Fruit fly (Drosophila melanogaster): ENCODE data around the gene snRNP-U1-70K.
A peak's percentile ranks its signal among the peaks of the same experiment; 100 is the strongest.

snRNP-U1-70K gene

DNA sequence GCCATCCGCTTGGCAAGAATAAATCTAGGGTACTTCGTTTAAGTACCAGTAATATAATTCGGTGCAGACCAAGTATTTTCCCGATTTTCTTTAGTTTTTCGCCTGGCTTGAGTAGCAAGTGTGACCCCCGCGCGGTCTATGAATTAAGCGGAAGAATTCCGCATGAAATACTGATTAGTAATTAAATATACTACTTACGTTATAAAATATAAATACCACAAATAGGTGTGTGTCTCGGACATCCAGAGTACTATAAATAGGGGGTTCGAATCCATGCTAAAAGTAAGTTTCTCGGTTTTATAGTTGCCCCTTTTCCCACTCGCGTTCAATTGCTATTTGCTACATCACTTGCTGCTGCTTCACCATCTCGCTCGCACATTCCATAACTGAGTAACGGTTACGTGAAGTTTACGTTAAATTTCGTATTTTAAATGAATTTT, at the start of gene snRNP-U1-70K:
Gene snRNP-U1-70K (minus strand): TSS at position 141 of the 440 bp plus-strand sequence.
- TF ChIP-seq ttk (optimal IDR thresholded peaks at IDR 0.05) = no peak
- no peak for TF ChIP-seq Myc (optimal IDR thresholded peaks at IDR 0.05)
- TF ChIP-seq insv (optimal IDR thresholded peaks at IDR 0.05) = no peak
- TF ChIP-seq psq (optimal IDR thresholded peaks at IDR 0.05) = no peak
- TF ChIP-seq h (optimal IDR thresholded peaks at IDR 0.05) = no peak
- TF ChIP-seq Sin3A (optimal IDR thresholded peaks at IDR 0.05) = no peak

DNA sequence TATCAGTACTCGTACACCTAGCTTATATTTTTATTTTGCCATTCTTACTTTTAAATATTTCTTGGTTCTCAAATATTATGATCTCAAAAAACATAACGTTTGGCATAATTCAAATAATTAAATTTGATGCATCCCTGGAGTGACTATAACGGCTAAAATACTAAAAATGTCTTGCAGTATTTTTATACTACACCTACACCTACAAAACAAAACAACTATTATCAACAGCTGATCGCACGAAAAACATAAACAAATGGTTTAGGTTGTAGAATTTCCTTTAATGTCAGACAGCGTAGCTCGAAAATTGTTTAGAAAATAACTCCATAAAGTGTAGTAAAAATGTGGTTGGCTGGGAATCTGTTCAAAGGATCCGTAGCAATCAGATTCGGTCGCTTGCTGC, 41.6 kb upstream of the snRNP-U1-70K start, which contains the start of gene CG43322:
Gene CG43322 (plus strand): TSS at position 240 of the 400 bp plus-strand sequence.
- TF ChIP-seq h (optimal IDR thresholded peaks at IDR 0.05) (no peak), psq (optimal IDR thresholded peaks at IDR 0.05) (no peak), Myc (optimal IDR thresholded peaks at IDR 0.05) (no peak), insv (optimal IDR thresholded peaks at IDR 0.05) (no peak), ttk (optimal IDR thresholded peaks at IDR 0.05) (no peak), Sin3A (optimal IDR thresholded peaks at IDR 0.05) (no peak)

- TF ChIP-seq h (optimal IDR thresholded peaks at IDR 0.05) (no peak), Myc (optimal IDR thresholded peaks at IDR 0.05) (no peak), Sin3A (optimal IDR thresholded peaks at IDR 0.05) (no peak), ttk (optimal IDR thresholded peaks at IDR 0.05) (no peak), psq (optimal IDR thresholded peaks at IDR 0.05) (no peak), insv (optimal IDR thresholded peaks at IDR 0.05) (no peak)
Measured at dm6 chr2L:7011962-7012361, 40.4 kb upstream of the snRNP-U1-70K start, which contains the start of gene CG43321. Gene CG43321, plus strand, starts transcription at chr2L:7012262.

dm6 chr2L:7010513-7010912, 39.0 kb upstream of the snRNP-U1-70K start:
- TF ChIP-seq Sin3A (optimal IDR thresholded peaks at IDR 0.05) (no peak), h (optimal IDR thresholded peaks at IDR 0.05) (no peak), psq (optimal IDR thresholded peaks at IDR 0.05) (no peak), Myc (optimal IDR thresholded peaks at IDR 0.05) (no peak), insv (optimal IDR thresholded peaks at IDR 0.05) (no peak), ttk (optimal IDR thresholded peaks at IDR 0.05) (no peak)

DNA sequence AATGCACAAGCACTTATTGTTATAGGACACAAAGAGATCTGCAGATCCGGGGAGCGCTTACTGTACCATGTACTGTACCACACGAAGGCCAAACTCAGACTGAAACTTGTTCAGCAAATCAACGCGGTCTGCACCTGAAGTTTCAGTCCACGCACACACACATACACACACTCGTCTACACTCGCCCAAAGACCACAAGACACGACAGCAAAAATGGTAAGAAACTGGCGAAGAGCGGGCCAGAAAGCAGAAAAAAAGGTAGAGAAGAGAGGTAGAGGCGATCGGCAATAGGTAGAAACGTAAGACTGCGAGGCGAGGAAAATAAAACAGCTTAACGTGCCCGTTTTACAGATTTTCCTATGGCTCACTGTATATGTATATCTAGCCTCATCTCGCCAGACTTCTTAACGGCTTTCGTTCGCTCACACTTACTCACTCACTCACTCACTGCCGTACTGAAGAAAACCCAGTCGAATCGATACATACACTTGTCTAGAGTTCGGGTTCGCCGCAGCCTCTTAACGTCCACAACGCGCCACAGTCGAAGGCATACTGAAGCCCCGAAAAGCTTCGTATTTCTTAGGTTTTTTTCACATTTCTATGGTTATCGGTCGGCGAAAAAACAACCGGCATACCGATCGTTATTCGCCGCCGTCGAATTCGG, 38.4 kb upstream of the snRNP-U1-70K start, which contains the start of gene uif:
Gene uif (minus strand): TSS at position 553 of the 664 bp plus-strand sequence.
- no peak for TF ChIP-seq psq (optimal IDR thresholded peaks at IDR 0.05)
- no peak for TF ChIP-seq Sin3A (optimal IDR thresholded peaks at IDR 0.05)
- no peak for TF ChIP-seq h (optimal IDR thresholded peaks at IDR 0.05)
- no peak for TF ChIP-seq Myc (optimal IDR thresholded peaks at IDR 0.05)

DNA sequence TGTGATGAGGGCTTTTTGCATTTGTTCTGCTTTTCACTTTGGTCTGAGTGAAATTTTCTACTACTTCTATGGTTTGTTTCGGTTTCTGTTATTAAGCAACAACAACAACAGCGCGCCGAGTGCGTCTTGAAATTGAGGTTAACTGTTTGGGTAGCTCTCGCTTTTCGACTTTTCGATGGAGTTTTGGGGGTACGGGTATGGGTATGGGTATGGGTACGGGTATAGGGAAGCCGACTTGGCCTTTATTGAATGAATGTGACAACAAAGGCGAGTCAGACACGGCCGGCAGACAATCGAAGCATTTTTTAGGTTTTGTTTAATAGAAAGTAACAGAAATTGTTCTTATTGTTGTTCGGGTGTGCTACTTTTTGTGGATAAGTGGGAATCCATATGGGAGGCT, 36.0 kb upstream of the snRNP-U1-70K start:
- no peak for TF ChIP-seq h (optimal IDR thresholded peaks at IDR 0.05)
- TF ChIP-seq insv (optimal IDR thresholded peaks at IDR 0.05) = no peak
- TF ChIP-seq Sin3A (optimal IDR thresholded peaks at IDR 0.05) = no peak
- no peak for TF ChIP-seq ttk (optimal IDR thresholded peaks at IDR 0.05)
- no peak for TF ChIP-seq Myc (optimal IDR thresholded peaks at IDR 0.05)
- no peak for TF ChIP-seq psq (optimal IDR thresholded peaks at IDR 0.05)

DNA sequence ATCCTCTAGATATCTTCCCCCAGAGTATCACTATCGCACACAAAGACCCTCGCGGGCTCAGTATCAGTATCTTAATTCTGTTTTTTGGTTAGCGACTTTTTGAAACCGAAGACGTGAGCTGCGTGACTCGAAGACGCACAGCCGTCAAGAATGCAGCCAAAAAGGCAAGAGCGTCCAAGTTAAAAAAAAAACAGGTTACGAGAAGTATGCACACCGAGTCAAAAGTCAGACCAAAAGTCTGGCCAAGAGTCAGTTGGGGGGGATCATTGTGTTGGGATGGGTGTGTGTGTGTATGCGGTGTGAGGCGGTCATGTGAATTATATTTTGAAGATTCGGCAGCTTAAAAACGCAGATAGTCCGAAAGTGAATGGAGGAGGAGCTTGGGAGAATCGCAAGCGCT, 34.0 kb upstream of the snRNP-U1-70K start:
- no peak for TF ChIP-seq insv (optimal IDR thresholded peaks at IDR 0.05)
- TF ChIP-seq Myc (optimal IDR thresholded peaks at IDR 0.05) = no peak
- no peak for TF ChIP-seq psq (optimal IDR thresholded peaks at IDR 0.05)
- TF ChIP-seq Sin3A (optimal IDR thresholded peaks at IDR 0.05) = no peak
- TF ChIP-seq h (optimal IDR thresholded peaks at IDR 0.05) = no peak
- TF ChIP-seq ttk (optimal IDR thresholded peaks at IDR 0.05) = no peak

DNA sequence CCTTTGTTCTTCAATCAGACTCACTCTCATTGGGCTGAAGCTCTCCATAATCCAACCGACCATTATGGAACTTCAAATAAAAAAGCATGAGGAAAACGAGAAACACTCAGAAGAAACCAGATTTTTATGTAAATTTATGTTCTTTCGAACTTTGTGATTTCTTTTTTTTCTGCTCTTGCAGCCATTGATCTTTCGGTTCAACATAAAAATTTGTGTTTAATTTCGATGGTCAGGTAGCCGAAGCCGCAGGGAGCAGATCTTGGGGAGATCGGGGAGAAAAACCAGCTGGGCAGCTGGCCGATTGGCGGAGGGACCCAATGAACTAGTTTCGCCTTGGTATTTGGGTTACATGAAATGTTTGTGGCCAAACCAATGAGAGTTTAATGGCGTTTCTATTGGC, 32.8 kb upstream of the snRNP-U1-70K start:
- TF ChIP-seq h (optimal IDR thresholded peaks at IDR 0.05) (no peak), ttk (optimal IDR thresholded peaks at IDR 0.05) (no peak), psq (optimal IDR thresholded peaks at IDR 0.05) (no peak), Myc (optimal IDR thresholded peaks at IDR 0.05) (no peak), insv (optimal IDR thresholded peaks at IDR 0.05) (no peak), Sin3A (optimal IDR thresholded peaks at IDR 0.05) (no peak)

DNA sequence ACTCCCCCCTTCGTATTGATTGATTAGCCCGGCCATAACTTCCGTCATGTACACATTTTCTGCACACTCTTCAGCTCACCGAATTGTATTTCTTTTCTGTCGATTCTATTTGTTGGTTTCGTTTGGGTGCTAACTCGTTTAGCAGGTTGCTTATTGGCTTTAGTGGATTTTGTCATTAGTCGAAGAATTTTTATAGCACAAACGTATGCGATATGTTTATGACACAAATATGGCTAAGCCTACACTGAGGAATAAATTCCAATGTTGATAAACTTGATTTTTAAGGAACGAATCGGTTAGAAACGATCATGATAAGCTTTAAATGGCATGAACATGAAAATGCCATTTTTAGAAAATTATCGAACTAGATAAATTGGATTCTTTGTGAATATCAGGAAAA, 27.2 kb upstream of the snRNP-U1-70K start:
- TF ChIP-seq insv (optimal IDR thresholded peaks at IDR 0.05) = no peak
- TF ChIP-seq ttk (optimal IDR thresholded peaks at IDR 0.05) = no peak
- no peak for TF ChIP-seq psq (optimal IDR thresholded peaks at IDR 0.05)
- TF ChIP-seq Sin3A (optimal IDR thresholded peaks at IDR 0.05) = no peak
- TF ChIP-seq Myc (optimal IDR thresholded peaks at IDR 0.05) = no peak
- TF ChIP-seq h (optimal IDR thresholded peaks at IDR 0.05) = no peak

dm6 chr2L:6991085-6991484, 19.5 kb upstream of the snRNP-U1-70K start:
- TF ChIP-seq psq (optimal IDR thresholded peaks at IDR 0.05) (no peak), Myc (optimal IDR thresholded peaks at IDR 0.05) (no peak), ttk (optimal IDR thresholded peaks at IDR 0.05) (no peak), h (optimal IDR thresholded peaks at IDR 0.05) (no peak), insv (optimal IDR thresholded peaks at IDR 0.05) (no peak), Sin3A (optimal IDR thresholded peaks at IDR 0.05) (no peak)

dm6 chr2L:6970813-6971212, 724 bp downstream of the snRNP-U1-70K start:
- TF ChIP-seq ttk (optimal IDR thresholded peaks at IDR 0.05) = peak; percentile 93
- no peak for TF ChIP-seq Sin3A (optimal IDR thresholded peaks at IDR 0.05)

dm6 chr2L:6968013-6968517, 3.5 kb downstream of the snRNP-U1-70K start:
- TF ChIP-seq Sin3A (optimal IDR thresholded peaks at IDR 0.05) = no peak
- TF ChIP-seq insv (optimal IDR thresholded peaks at IDR 0.05) = no peak
